In genomic region chr2L:4887382-4888219, dm6 we compare ENCODE assay signal across 5 fruit fly cellular contexts.
TF ChIP-seq lines count a peak whose summit lies in the region.

No protein-coding gene starts in this region.

- TF ChIP-seq CTCF in whole organism, embryonic (GFP tag; optimal IDR thresholded peaks at IDR 0.05; lab: Kevin White, UChicago): no peak

TF ChIP-seq in whole organism, adult, 20 proteins besides CTCF, POLR2A, EP300 and RAD21:
- no peak for TF ChIP-seq Clk (GFP tag; optimal IDR thresholded peaks at IDR 0.05; lab: Kevin White, UChicago)
- peak; percentile 6 for TF ChIP-seq CG7045 (GFP tag; optimal IDR thresholded peaks at IDR 0.05; lab: Kevin White, UChicago)
- TF ChIP-seq cic (GFP tag; optimal IDR thresholded peaks at IDR 0.05; lab: Kevin White, UChicago): no peak
- peak; percentile 48 for TF ChIP-seq CG14711 (tag; optimal IDR thresholded peaks at IDR 0.05; lab: Kevin White, UChicago)
- TF ChIP-seq Hr96 (GFP tag; optimal IDR thresholded peaks at IDR 0.05; lab: Kevin White, UChicago): no peak
- no peak for TF ChIP-seq tj (GFP tag; optimal IDR thresholded peaks at IDR 0.05; lab: Kevin White, UChicago)
- TF ChIP-seq CG12768 (GFP tag; optimal IDR thresholded peaks at IDR 0.05; lab: Kevin White, UChicago): peak; percentile 5
- TF ChIP-seq CG33017 (tag; optimal IDR thresholded peaks at IDR 0.05; lab: Kevin White, UChicago): peak; percentile 42
- peak; percentile 4 for TF ChIP-seq bab1 (GFP tag; optimal IDR thresholded peaks at IDR 0.05; lab: Kevin White, UChicago)
- no peak for TF ChIP-seq CG5204 (GFP tag; optimal IDR thresholded peaks at IDR 0.05; lab: Kevin White, UChicago)
- peak; percentile 19 for TF ChIP-seq CG7101 (tag; optimal IDR thresholded peaks at IDR 0.05; lab: Kevin White, UChicago)

TF ChIP-seq in whole organism, embryonic, 481 proteins besides CTCF, POLR2A, EP300 and RAD21 (continues in another document):
- peak; percentile 21 for TF ChIP-seq CG14710 (tag; optimal IDR thresholded peaks at IDR 0.05; lab: Kevin White, UChicago)
- no peak; the same call in 2 of the 3 replicates for TF ChIP-seq otp (GFP tag; IDR thresholded peaks at IDR 0.05; lab: Robert Waterston, UW)
- no peak for TF ChIP-seq Poxn (GFP tag; IDR thresholded peaks at IDR 0.05; lab: Robert Waterston, UW)
- no peak for TF ChIP-seq CG42726 (GFP tag; IDR thresholded peaks at IDR 0.05; lab: Robert Waterston, UW; ENCODE audit: partially characterized antibody)
- peak; percentile 73 for TF ChIP-seq Ada2b (GFP tag; IDR thresholded peaks at IDR 0.05; lab: Robert Waterston, UW)
- no peak for TF ChIP-seq unc-4 (GFP tag; IDR thresholded peaks at IDR 0.05; lab: Robert Waterston, UW; ENCODE audit: partially characterized antibody)
- no peak for TF ChIP-seq Mad (GFP tag; optimal IDR thresholded peaks at IDR 0.05; lab: Kevin White, UChicago)
- TF ChIP-seq crol (GFP tag; IDR thresholded peaks at IDR 0.05; lab: Robert Waterston, UW): peak; percentile 69
- peak; percentile 62 for TF ChIP-seq Fer3 (tag; optimal IDR thresholded peaks at IDR 0.05; lab: Kevin White, UChicago)
- no peak for TF ChIP-seq CG6654 (GFP tag; optimal IDR thresholded peaks at IDR 0.05; lab: Kevin White, UChicago)
- peak; percentile 31; the same call in 1 of the 2 replicates for TF ChIP-seq ap (GFP tag; IDR thresholded peaks at IDR 0.05; lab: Robert Waterston, UW)
- TF ChIP-seq CG10274 (GFP tag; optimal IDR thresholded peaks at IDR 0.05; lab: Kevin White, UChicago): peak; percentile 14
- no peak for TF ChIP-seq zen2 (GFP tag; IDR thresholded peaks at IDR 0.05; lab: Robert Waterston, UW; ENCODE audit: partially characterized antibody)
- peak; percentile 44 for TF ChIP-seq bcd (GFP tag; optimal IDR thresholded peaks at IDR 0.05; lab: Kevin White, UChicago)
- no peak for TF ChIP-seq CG3163 (GFP tag; optimal IDR thresholded peaks at IDR 0.05; lab: Kevin White, UChicago)
- TF ChIP-seq Lhr (GFP tag; optimal IDR thresholded peaks at IDR 0.05; lab: Kevin White, UChicago): no peak
- no peak for TF ChIP-seq inv (GFP tag; IDR thresholded peaks at IDR 0.05; lab: Robert Waterston, UW; ENCODE audit: partially characterized antibody)
- TF ChIP-seq Med (GFP tag; lab: Kevin White, UChicago): peak; percentile 71
- peak; percentile 56 for TF ChIP-seq CG14014 (GFP tag; IDR thresholded peaks at IDR 0.05; lab: Robert Waterston, UW)
- no peak for TF ChIP-seq fu2 (GFP tag; optimal IDR thresholded peaks at IDR 0.05; lab: Kevin White, UChicago)

TF ChIP-seq in whole organism, prepupa, 60 proteins besides CTCF, POLR2A, EP300 and RAD21 (continues in another document):
- TF ChIP-seq CG4318 (GFP tag; optimal IDR thresholded peaks at IDR 0.05; lab: Kevin White, UChicago) (peak; percentile 87), CG1621 (tag; optimal IDR thresholded peaks at IDR 0.05; lab: Kevin White, UChicago) (peak; percentile 92), fkh (GFP tag; optimal IDR thresholded peaks at IDR 0.05; lab: Kevin White, UChicago) (no peak), Hr38 (GFP tag; optimal IDR thresholded peaks at IDR 0.05; lab: Kevin White, UChicago) (no peak), CG8632 (GFP tag; optimal IDR thresholded peaks at IDR 0.05; lab: Kevin White, UChicago) (peak; percentile 89), Hr39 (GFP tag; optimal IDR thresholded peaks at IDR 0.05; lab: Kevin White, UChicago) (peak; percentile 85), Smox (GFP tag; optimal IDR thresholded peaks at IDR 0.05; lab: Kevin White, UChicago) (peak; percentile 86), CG6163 (GFP tag; IDR thresholded peaks at IDR 0.05; lab: Robert Waterston, UW) (peak; percentile 97), CG6854 (GFP tag; optimal IDR thresholded peaks at IDR 0.05; lab: Kevin White, UChicago) (peak; percentile 62), svp (GFP tag; lab: Kevin White, UChicago) (peak; percentile 99), CG11902 (GFP tag; optimal IDR thresholded peaks at IDR 0.05; lab: Kevin White, UChicago) (peak; percentile 85), Ets96B (tag; optimal IDR thresholded peaks at IDR 0.05; lab: Kevin White, UChicago) (peak; percentile 96), CG3032 (tag; optimal IDR thresholded peaks at IDR 0.05; lab: Kevin White, UChicago) (peak; percentile 97), Eip75B (GFP tag; optimal IDR thresholded peaks at IDR 0.05; lab: Kevin White, UChicago) (peak; percentile 84), Sox15 (GFP tag; optimal IDR thresholded peaks at IDR 0.05; lab: Kevin White, UChicago) (peak; percentile 86), fd59A (GFP tag; optimal IDR thresholded peaks at IDR 0.05; lab: Kevin White, UChicago) (peak; percentile 92), CG11762 (GFP tag; optimal IDR thresholded peaks at IDR 0.05; lab: Kevin White, UChicago; ENCODE audit: insufficient read depth) (peak; percentile 92), achi (GFP tag; optimal IDR thresholded peaks at IDR 0.05; lab: Kevin White, UChicago) (peak; percentile 93), Lpt (GFP tag; optimal IDR thresholded peaks at IDR 0.05; lab: Kevin White, UChicago) (peak; percentile 86), eg (GFP tag; IDR thresholded peaks at IDR 0.05; lab: Robert Waterston, UW) (peak; percentile 95), dsx (GFP tag; optimal IDR thresholded peaks at IDR 0.05; lab: Kevin White, UChicago; ENCODE audit: poor library complexity, severe bottlenecking) (peak; percentile 95)

TF ChIP-seq in whole organism, pupa, 21 proteins besides CTCF, POLR2A, EP300 and RAD21:
- TF ChIP-seq Snoo (tag; optimal IDR thresholded peaks at IDR 0.05; lab: Kevin White, UChicago) (peak; percentile 81), Ets98B (GFP tag; IDR thresholded peaks at IDR 0.05; lab: Robert Waterston, UW) (peak; percentile 92), Pif1A (GFP tag; optimal IDR thresholded peaks at IDR 0.05; lab: Kevin White, UChicago) (peak; percentile 86), EcR (GFP tag; optimal IDR thresholded peaks at IDR 0.05; lab: Kevin White, UChicago) (peak; percentile 88), CG4496 (GFP tag; IDR thresholded peaks at IDR 0.05; lab: Robert Waterston, UW) (peak; percentile 97), Pif1B (GFP tag; optimal IDR thresholded peaks at IDR 0.05; lab: Kevin White, UChicago) (peak; percentile 88), CG15710 (tag; optimal IDR thresholded peaks at IDR 0.05; lab: Kevin White, UChicago) (peak; percentile 96), D1 (tag; optimal IDR thresholded peaks at IDR 0.05; lab: Kevin White, UChicago) (peak; percentile 91), CG9948 (tag; optimal IDR thresholded peaks at IDR 0.05; lab: Kevin White, UChicago) (peak; percentile 98), CG10348 (GFP tag; IDR thresholded peaks at IDR 0.05; lab: Robert Waterston, UW) (peak; percentile 56; the same call in 1 of the 2 replicates), rn (GFP tag; IDR thresholded peaks at IDR 0.05; lab: Robert Waterston, UW) (peak; percentile 92), fd96Ca (GFP tag; IDR thresholded peaks at IDR 0.05; lab: Robert Waterston, UW) (peak; percentile 92), gl (tag; optimal IDR thresholded peaks at IDR 0.05; lab: Kevin White, UChicago) (peak; percentile 93), CG14655 (GFP tag; optimal IDR thresholded peaks at IDR 0.05; lab: Kevin White, UChicago) (peak; percentile 90), CG34367 (tag; optimal IDR thresholded peaks at IDR 0.05; lab: Kevin White, UChicago) (peak; percentile 97), CG8301 (tag; optimal IDR thresholded peaks at IDR 0.05; lab: Kevin White, UChicago) (peak; percentile 92), CG12605 (GFP tag; IDR thresholded peaks at IDR 0.05; lab: Robert Waterston, UW) (peak; percentile 94), CG8159 (tag; optimal IDR thresholded peaks at IDR 0.05; lab: Kevin White, UChicago) (peak; percentile 95), CG13204 (GFP tag; optimal IDR thresholded peaks at IDR 0.05; lab: Kevin White, UChicago) (peak; percentile 89), CG32121 (GFP tag; IDR thresholded peaks at IDR 0.05; lab: Robert Waterston, UW) (peak; percentile 88), CG17806 (tag; optimal IDR thresholded peaks at IDR 0.05; lab: Kevin White, UChicago) (peak; percentile 97)

TF ChIP-seq in whole organism, wandering third instar larva, 38 proteins besides CTCF, POLR2A, EP300 and RAD21 (continues in another document):
- TF ChIP-seq CG32264 (GFP tag; optimal IDR thresholded peaks at IDR 0.05; lab: Kevin White, UChicago) (peak; percentile 66), sv (GFP tag; optimal IDR thresholded peaks at IDR 0.05; lab: Kevin White, UChicago) (no peak), usp (GFP tag; optimal IDR thresholded peaks at IDR 0.05; lab: Kevin White, UChicago) (no peak), CG9705 (GFP tag; optimal IDR thresholded peaks at IDR 0.05; lab: Kevin White, UChicago) (peak; percentile 81), Hr78 (GFP tag; optimal IDR thresholded peaks at IDR 0.05; lab: Kevin White, UChicago) (no peak), ey (GFP tag; optimal IDR thresholded peaks at IDR 0.05; lab: Kevin White, UChicago) (peak; percentile 88), Sp1 (GFP tag; optimal IDR thresholded peaks at IDR 0.05; lab: Kevin White, UChicago) (peak; percentile 91), dmrt93B (GFP tag; optimal IDR thresholded peaks at IDR 0.05; lab: Kevin White, UChicago) (peak; percentile 86), HLH106 (tag; optimal IDR thresholded peaks at IDR 0.05; lab: Kevin White, UChicago) (peak; percentile 96), br (GFP tag; optimal IDR thresholded peaks at IDR 0.05; lab: Kevin White, UChicago) (peak; percentile 86), psq (GFP tag; optimal IDR thresholded peaks at IDR 0.05; lab: Kevin White, UChicago) (peak; percentile 91), Hr83 (GFP tag; optimal IDR thresholded peaks at IDR 0.05; lab: Kevin White, UChicago; ENCODE audit: poor library complexity, severe bottlenecking) (peak; percentile 63), GATAd (GFP tag; optimal IDR thresholded peaks at IDR 0.05; lab: Kevin White, UChicago) (peak; percentile 82), Hnf4 (GFP tag; optimal IDR thresholded peaks at IDR 0.05; lab: Kevin White, UChicago) (peak; percentile 90), brk (GFP tag; optimal IDR thresholded peaks at IDR 0.05; lab: Kevin White, UChicago) (peak; percentile 79), dl (GFP tag; optimal IDR thresholded peaks at IDR 0.05; lab: Kevin White, UChicago; ENCODE audit: insufficient read depth in 1 of 2, partially characterized antibody in 2 of 2) (no peak), N (GFP tag; optimal IDR thresholded peaks at IDR 0.05; lab: Kevin White, UChicago) (no peak), Dfd (GFP tag; optimal IDR thresholded peaks at IDR 0.05; lab: Kevin White, UChicago) (peak; percentile 19), sage (GFP tag; optimal IDR thresholded peaks at IDR 0.05; lab: Kevin White, UChicago) (peak; percentile 89), pan (optimal IDR thresholded peaks at IDR 0.05; lab: Kevin White, UChicago) (no peak), Dif (GFP tag; optimal IDR thresholded peaks at IDR 0.05; lab: Kevin White, UChicago; ENCODE audit: partially characterized antibody) (no peak), OdsH (GFP tag; optimal IDR thresholded peaks at IDR 0.05; lab: Kevin White, UChicago) (peak; percentile 92), Jra (GFP tag; optimal IDR thresholded peaks at IDR 0.05; lab: Kevin White, UChicago) (peak; percentile 76), Mio (GFP tag; optimal IDR thresholded peaks at IDR 0.05; lab: Kevin White, UChicago) (peak; percentile 31), lola (GFP tag; optimal IDR thresholded peaks at IDR 0.05; lab: Kevin White, UChicago) (no peak), fru (GFP tag; optimal IDR thresholded peaks at IDR 0.05; lab: Kevin White, UChicago) (peak; percentile 86)
